Worm (Caenorhabditis elegans) whole organism, L3 larva: Measurements from ENCODE around the gene F43C9.1.

Source experiments
- R02D3.7 ChIP-seq: fragments of 150-350 bp; optimal IDR thresholded peaks from 2 replicates; lab custom pipeline; 2014; ENCODE audit warnings: missing biosample characterization, missing genetic modification characterization
- aly-2 ChIP-seq: fragments of 150-350 bp; optimal IDR thresholded peaks from 2 replicates; lab custom pipeline; 2014; ENCODE audit warnings: missing biosample characterization, missing genetic modification characterization
- ama-1 ChIP-seq: fragments of 150-350 bp; optimal IDR thresholded peaks from 2 replicates; lab custom pipeline; 2018
- ceh-16 ChIP-seq: sonication (generic microtip); optimal IDR thresholded peaks from 2 replicates; lab custom pipeline; 2017; ENCODE audit warnings: missing biosample characterization, missing genetic modification characterization
- ceh-28 ChIP-seq: fragments of 150-350 bp; optimal IDR thresholded peaks from 2 replicates; lab custom pipeline; 2014; ENCODE audit warnings: missing biosample characterization, missing genetic modification reagents, missing genetic modification characterization
- ceh-82 ChIP-seq: fragments of 150-350 bp; optimal IDR thresholded peaks from 2 replicates; lab custom pipeline; 2014; ENCODE audit warnings: missing biosample characterization, missing genetic modification characterization
- daf-12 ChIP-seq: fragments of 150-350 bp; optimal IDR thresholded peaks from 2 replicates; lab custom pipeline; 2014; ENCODE audit warnings: missing biosample characterization, missing genetic modification reagents, missing genetic modification characterization
- egl-5 ChIP-seq: fragments of 150-350 bp; optimal IDR thresholded peaks from 2 replicates; lab custom pipeline; 2017; ENCODE audit warnings: missing biosample characterization, missing genetic modification reagents, missing genetic modification characterization, inconsistent platforms
- elt-1 ChIP-seq: fragments of 150-350 bp; optimal IDR thresholded peaks from 2 replicates; lab custom pipeline; 2014; ENCODE audit warnings: missing biosample characterization, missing genetic modification characterization
- elt-2 ChIP-seq: sonication (generic microtip); optimal IDR thresholded peaks from 2 replicates; lab custom pipeline; 2016; ENCODE audit warnings: missing genetic modification reagents, mild to moderate bottlenecking, missing genetic modification characterization, missing compliant biosample characterization
- elt-3 ChIP-seq, 3 experiments: fragments of 150-350 bp in 1 of 3; sonication (generic microtip) in 2 of 3; optimal IDR thresholded peaks; 2 replicates in 2 of 3; 4 replicates in 1 of 3; lab custom pipeline; 2014 to 2017; ENCODE audit warnings: missing biosample characterization in 3 of 3, missing genetic modification characterization in 3 of 3
- fkh-10 ChIP-seq: sonication (generic microtip); optimal IDR thresholded peaks from 2 replicates; lab custom pipeline; 2017; ENCODE audit warnings: missing biosample characterization, missing genetic modification reagents, missing genetic modification characterization
- fos-1 ChIP-seq: fragments of 150-350 bp; optimal IDR thresholded peaks from 2 replicates; lab custom pipeline; 2014; ENCODE audit warnings: missing biosample characterization, missing genetic modification characterization
- hmg-11 ChIP-seq: sonication (generic microtip); optimal IDR thresholded peaks from 2 replicates; lab custom pipeline; 2016; ENCODE audit warnings: missing genetic modification characterization, missing compliant biosample characterization
- lin-39 ChIP-seq: fragments of 150-350 bp; optimal IDR thresholded peaks from 2 replicates; lab custom pipeline; 2018; ENCODE audit warnings: missing biosample characterization, missing genetic modification reagents, missing genetic modification characterization
- lsy-12 ChIP-seq: sonication (generic microtip); optimal IDR thresholded peaks from 2 replicates; lab custom pipeline; 2016; ENCODE audit warnings: mild to moderate bottlenecking, missing genetic modification characterization, missing compliant biosample characterization
- mdl-1 ChIP-seq: fragments of 150-350 bp; optimal IDR thresholded peaks from 2 replicates; lab custom pipeline; 2014; ENCODE audit warnings: missing biosample characterization, missing genetic modification characterization
- mml-1 ChIP-seq: fragments of 150-350 bp; sonication (generic microtip); optimal IDR thresholded peaks from 3 replicates; lab custom pipeline; 2014; ENCODE audit warnings: missing biosample characterization, missing genetic modification characterization
- nfya-1 ChIP-seq: sonication (generic microtip); optimal IDR thresholded peaks from 2 replicates; lab custom pipeline; 2017; ENCODE audit warnings: missing genetic modification characterization, mild to moderate bottlenecking, missing compliant biosample characterization, antibody characterized with exemption, moderate library complexity; ENCODE audit not compliant: insufficient read depth
- nhr-11 ChIP-seq: fragments of 150-350 bp; optimal IDR thresholded peaks from 2 replicates; lab custom pipeline; 2014; ENCODE audit warnings: missing biosample characterization, missing genetic modification characterization
- nhr-23 ChIP-seq: fragments of 150-350 bp; optimal IDR thresholded peaks from 2 replicates; lab custom pipeline; 2014; ENCODE audit warnings: missing biosample characterization, missing genetic modification reagents, missing genetic modification characterization
- nhr-237 ChIP-seq: fragments of 150-350 bp; optimal IDR thresholded peaks from 2 replicates; lab custom pipeline; 2014; ENCODE audit warnings: missing biosample characterization, missing genetic modification characterization
- nhr-25 ChIP-seq: sonication (generic microtip); optimal IDR thresholded peaks from 2 replicates; lab custom pipeline; 2017; ENCODE audit warnings: missing biosample characterization, missing genetic modification characterization
- nhr-28 ChIP-seq: fragments of 150-350 bp; optimal IDR thresholded peaks from 2 replicates; lab custom pipeline; 2014; ENCODE audit warnings: missing biosample characterization, missing genetic modification characterization
- nhr-43 ChIP-seq: sonication (generic microtip); optimal IDR thresholded peaks from 2 replicates; lab custom pipeline; 2016; ENCODE audit warnings: mild to moderate bottlenecking, missing genetic modification characterization, missing compliant biosample characterization; ENCODE audit not compliant: poor library complexity, severe bottlenecking
- nhr-67 ChIP-seq: fragments of 150-350 bp; optimal IDR thresholded peaks from 2 replicates; lab custom pipeline; 2014; ENCODE audit warnings: missing biosample characterization, missing genetic modification characterization
- nhr-76 ChIP-seq: fragments of 150-350 bp; sonication (generic microtip); optimal IDR thresholded peaks from 5 replicates; lab custom pipeline; 2014; ENCODE audit warnings: missing biosample characterization, missing genetic modification characterization
- nhr-77 ChIP-seq: fragments of 150-350 bp; optimal IDR thresholded peaks from 2 replicates; lab custom pipeline; 2014; ENCODE audit warnings: missing biosample characterization, missing genetic modification characterization
- pha-4 ChIP-seq: fragments of 150-350 bp; optimal IDR thresholded peaks from 2 replicates; lab custom pipeline; 2014; ENCODE audit warnings: missing biosample characterization, missing genetic modification reagents, missing genetic modification characterization
- pqm-1 ChIP-seq: fragments of 150-350 bp; optimal IDR thresholded peaks from 2 replicates; lab custom pipeline; 2017; ENCODE audit warnings: missing biosample characterization, missing genetic modification characterization, inconsistent platforms
- sea-2 ChIP-seq: fragments of 150-350 bp; sonication (generic microtip); optimal IDR thresholded peaks from 4 replicates; lab custom pipeline; 2014; ENCODE audit warnings: missing biosample characterization, missing genetic modification reagents, missing genetic modification characterization
- snpc-4 ChIP-seq: fragments of 150-350 bp; optimal IDR thresholded peaks from 2 replicates; lab custom pipeline; 2014; ENCODE audit warnings: missing biosample characterization, missing genetic modification characterization
- unc-39 ChIP-seq: sonication (generic microtip); optimal IDR thresholded peaks from 4 replicates; lab custom pipeline; 2017; ENCODE audit warnings: missing biosample characterization, missing genetic modification characterization
- ztf-4 ChIP-seq: fragments of 150-350 bp; optimal IDR thresholded peaks from 2 replicates; lab custom pipeline; 2014; ENCODE audit warnings: missing biosample characterization, missing genetic modification characterization

F43C9.1 gene

DNA sequence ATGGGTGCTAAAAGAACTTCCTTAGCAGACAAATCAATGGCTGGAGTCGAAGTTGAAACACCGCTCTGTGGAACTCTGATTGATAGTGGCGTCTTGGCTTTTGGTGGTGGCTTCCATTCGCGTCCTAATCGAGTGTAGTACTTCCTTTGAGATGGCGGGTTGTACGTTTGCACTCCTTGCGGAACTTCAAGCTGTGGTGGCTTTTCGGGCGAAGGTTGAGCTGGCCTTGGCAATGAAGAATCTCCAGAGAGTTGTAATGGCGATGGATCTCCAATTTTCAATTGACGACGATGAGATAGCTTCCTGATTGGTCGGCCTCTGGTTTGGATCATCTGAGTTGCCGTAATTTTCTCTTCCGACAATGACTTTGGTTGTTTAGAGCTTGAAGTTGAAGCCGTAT lies 47.6 kb downstream of the F43C9.1 start:
- TF ChIP-seq nhr-11 (no peak), nfya-1 (tag; lab: Kevin White, UChicago) (no peak), pqm-1 (tag; lab: Kevin White, UChicago) (no peak), ztf-4 (no peak), R02D3.7 (tag; lab: Kevin White, UChicago) (no peak), nhr-76 (no peak), ama-1 (lab: Kevin White, UChicago) (no peak), hmg-11 (tag; lab: Kevin White, UChicago) (no peak), fos-1 (tag; lab: Kevin White, UChicago) (no peak), ceh-16 (no peak), elt-2 (tag; lab: Kevin White, UChicago) (no peak), egl-5 (tag; lab: Kevin White, UChicago) (no peak), elt-3 (tag; optimal IDR thresholded peaks at IDR 0.05; lab: Kevin White, UChicago) (no peak), lsy-12 (no peak), mml-1 (tag; lab: Kevin White, UChicago) (no peak)

DNA sequence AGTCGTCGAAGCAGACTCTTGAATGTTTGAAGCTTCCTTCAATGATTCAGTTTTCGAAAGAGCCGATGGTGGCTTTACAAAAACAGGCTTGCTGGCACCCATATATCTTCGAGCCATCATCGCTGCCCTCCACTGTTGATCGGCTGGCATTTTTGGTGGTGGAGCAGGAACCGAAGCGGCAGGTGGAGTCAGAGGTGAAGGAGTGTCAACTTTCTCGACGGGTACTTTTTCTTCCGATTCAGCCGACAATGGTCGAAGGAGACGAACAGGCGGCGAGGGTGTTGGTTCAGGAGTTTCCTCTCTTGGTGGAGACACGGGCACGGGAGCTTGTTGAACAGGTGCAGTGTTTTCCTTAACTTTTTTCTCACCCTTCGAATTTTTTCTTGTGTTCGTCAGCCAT lies 49.2 kb downstream of the F43C9.1 start:
- TF ChIP-seq ceh-16 (no peak), nhr-28 (tag; lab: Kevin White, UChicago) (no peak), elt-2 (tag; lab: Kevin White, UChicago) (no peak), snpc-4 (tag; lab: Kevin White, UChicago) (no peak), nhr-25 (tag; lab: Kevin White, UChicago) (no peak), nfya-1 (tag; lab: Kevin White, UChicago) (no peak), unc-39 (no peak), elt-1 (no peak), mdl-1 (tag; lab: Kevin White, UChicago) (no peak), nhr-67 (tag; lab: Kevin White, UChicago) (no peak), ama-1 (lab: Kevin White, UChicago) (no peak), pha-4 (tag; lab: Kevin White, UChicago) (no peak), nhr-43 (no peak), nhr-77 (tag; lab: Kevin White, UChicago) (no peak), nhr-237 (no peak)

DNA sequence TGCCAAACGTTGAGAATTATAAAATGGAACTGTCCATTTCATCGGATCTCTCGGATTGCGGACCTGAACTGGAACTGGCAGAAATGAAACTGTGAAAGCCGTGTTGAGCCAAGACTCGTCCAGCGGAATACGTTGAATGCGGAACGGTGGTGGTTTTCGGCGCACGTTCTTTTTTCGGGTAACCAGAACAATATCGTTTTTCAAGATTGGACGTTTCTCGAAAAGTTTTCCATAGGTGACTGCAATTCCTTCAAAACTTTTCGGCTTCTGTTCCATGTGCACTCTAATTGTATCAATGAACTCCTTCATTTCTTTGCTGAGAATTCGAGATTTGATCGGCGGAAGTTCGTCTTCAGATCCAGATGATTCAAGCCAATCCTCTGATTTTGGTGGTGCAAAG lies 51.7 kb downstream of the F43C9.1 start:
- TF ChIP-seq sea-2 (GFP tag; lab: Kevin White, UChicago) (no peak), nhr-23 (tag; lab: Kevin White, UChicago) (no peak), nfya-1 (tag; lab: Kevin White, UChicago) (no peak), egl-5 (tag; lab: Kevin White, UChicago) (no peak), pha-4 (tag; lab: Kevin White, UChicago) (no peak), nhr-76 (no peak), daf-12 (no peak), unc-39 (no peak), aly-2 (tag; lab: Kevin White, UChicago) (no peak), ceh-82 (tag; lab: Kevin White, UChicago) (no peak), snpc-4 (tag; lab: Kevin White, UChicago) (no peak), ztf-4 (no peak), lin-39 (tag; lab: Kevin White, UChicago) (no peak), fkh-10 (GFP tag; lab: Kevin White, UChicago) (no peak), elt-2 (tag; lab: Kevin White, UChicago) (no peak), nhr-67 (tag; lab: Kevin White, UChicago) (no peak), nhr-28 (tag; lab: Kevin White, UChicago) (no peak), ceh-28 (tag; lab: Kevin White, UChicago) (no peak)
